Worm (Caenorhabditis elegans) whole organism, L4/young adult: ENCODE measurements around the gene W05H9.4.

Source experiments
- dao-5 ChIP-seq: sonication (generic microtip); optimal IDR thresholded peaks from 2 replicates; lab custom pipeline; 2016; ENCODE audit warnings: missing genotype, missing genetic modification characterization, moderate library complexity, missing compliant biosample characterization
- him-1 ChIP-seq: sonication (generic microtip); optimal IDR thresholded peaks from 2 replicates; lab custom pipeline; 2016; ENCODE audit warnings: missing genotype, missing genetic modification reagents, missing genetic modification characterization, missing compliant biosample characterization

DNA sequence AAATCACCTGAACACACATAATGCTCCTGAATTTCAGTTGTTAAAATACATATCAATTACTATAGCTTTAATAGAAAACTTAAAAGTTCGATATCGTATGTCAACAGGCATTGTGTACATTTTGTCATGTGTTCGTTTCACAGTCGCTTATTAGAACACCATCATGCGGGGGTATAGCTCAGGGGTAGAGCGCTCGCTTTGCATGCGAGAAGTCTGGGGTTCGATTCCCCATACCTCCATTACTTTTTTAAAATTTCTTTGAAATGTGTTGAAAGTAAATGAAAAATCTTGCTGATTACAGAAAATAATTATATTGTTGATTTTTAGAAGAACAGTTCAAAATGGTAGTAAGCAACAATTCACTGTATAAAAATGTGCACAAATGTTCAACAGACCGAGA is 22.7 kb downstream of the W05H9.4 start:
- TF ChIP-seq him-1 (no peak), dao-5 (tag; lab: Kevin White, UChicago) (no peak)
